Fruit fly (Drosophila melanogaster) whole organism, embryonic: ENCODE results near the gene CG10283.

ENCODE experiments used
- Awh ChIP-seq: fragments of 200-800 bp; sonication (Bioruptor generic); IDR thresholded peaks from 2 replicates; pipeline ENCODE4, ENCODE4 v1.3.6; 2022; ENCODE audit warnings: missing biosample characterization, missing genetic modification characterization
- CG11247 ChIP-seq: fragments of 200-800 bp; sonication (Bioruptor generic); IDR thresholded peaks from 2 replicates; pipeline ENCODE4 v1.3.6; 2022; ENCODE audit warnings: missing biosample characterization, missing genetic modification characterization
- CG11456 ChIP-seq: fragments of 200-800 bp; sonication (Bioruptor generic); IDR thresholded peaks from 3 replicates; pipeline ENCODE4 v1.3.6; 2022; ENCODE audit warnings: missing biosample characterization, missing genetic modification characterization
- CG12219 ChIP-seq: fragments of 200-800 bp; sonication (Bioruptor generic); optimal IDR thresholded peaks from 3 replicates; lab custom pipeline; 2018; ENCODE audit warnings: missing biosample characterization, mild to moderate bottlenecking, missing genetic modification characterization
- CG12236 ChIP-seq: fragments of 200-800 bp; sonication (Bioruptor generic); optimal IDR thresholded peaks from 2 replicates; lab custom pipeline; 2016; ENCODE audit warnings: missing biosample characterization, missing genetic modification characterization
- CG1233 ChIP-seq: fragments of 200-800 bp; sonication (Bioruptor generic); optimal IDR thresholded peaks from 4 replicates; lab custom pipeline; 2018; ENCODE audit warnings: missing biosample characterization, mild to moderate bottlenecking, missing genetic modification characterization
- CG13287 ChIP-seq: fragments of 200-800 bp; sonication (Bioruptor generic); IDR thresholded peaks from 2 replicates; pipeline ENCODE4 v1.3.6; 2022; ENCODE audit warnings: missing biosample characterization, missing genetic modification characterization; ENCODE audit not compliant: partially characterized antibody
- CG16813 ChIP-seq: fragments of 200-800 bp; sonication (Bioruptor generic); IDR thresholded peaks from 3 replicates; pipeline ENCODE4 v1.3.6; 2022; ENCODE audit warnings: missing biosample characterization, missing genetic modification characterization; ENCODE audit not compliant: partially characterized antibody
- CG17568 ChIP-seq: fragments of 200-800 bp; sonication (Bioruptor generic); optimal IDR thresholded peaks from 2 replicates; lab custom pipeline; 2018; ENCODE audit warnings: missing biosample characterization, mild to moderate bottlenecking, missing genetic modification characterization, moderate library complexity
- CG18011 ChIP-seq: fragments of 200-800 bp; sonication (Bioruptor generic); optimal IDR thresholded peaks from 2 replicates; lab custom pipeline; 2017; ENCODE audit warnings: missing biosample characterization, missing genetic modification characterization, mild to moderate bottlenecking, moderate library complexity, missing genotype
- CG1832 ChIP-seq: fragments of 200-800 bp; sonication (Bioruptor generic); optimal IDR thresholded peaks from 2 replicates; lab custom pipeline; 2017; ENCODE audit warnings: missing biosample characterization, mild to moderate bottlenecking, missing genetic modification characterization, inconsistent platforms
- CG18476 ChIP-seq: fragments of 200-800 bp; sonication (Bioruptor generic); optimal IDR thresholded peaks from 2 replicates; lab custom pipeline; 2016; ENCODE audit warnings: missing biosample characterization, mild to moderate bottlenecking, missing genetic modification characterization
- CG2678 ChIP-seq: fragments of 200-800 bp; sonication (Bioruptor generic); optimal IDR thresholded peaks from 3 replicates; lab custom pipeline; 2019; ENCODE audit warnings: missing biosample characterization, mild to moderate bottlenecking, missing genetic modification characterization, moderate library complexity
- CG2712 ChIP-seq: fragments of 200-800 bp; optimal IDR thresholded peaks from 3 replicates; lab custom pipeline; 2019; ENCODE audit warnings: missing biosample characterization, mild to moderate bottlenecking, missing genetic modification characterization, moderate library complexity
- CG2889 ChIP-seq: fragments of 200-800 bp; sonication (Bioruptor generic); IDR thresholded peaks from 3 replicates; pipeline ENCODE4 v1.3.6; 2022; ENCODE audit warnings: missing biosample characterization, missing genetic modification characterization
- CG33557 ChIP-seq: fragments of 200-800 bp; sonication (Bioruptor generic); optimal IDR thresholded peaks from 2 replicates; lab custom pipeline; 2019; ENCODE audit warnings: missing biosample characterization, mild to moderate bottlenecking, missing genetic modification characterization, moderate library complexity
- CG3407 ChIP-seq: fragments of 200-800 bp; sonication (Bioruptor generic); optimal IDR thresholded peaks from 2 replicates; lab custom pipeline; 2018; ENCODE audit warnings: missing biosample characterization, mild to moderate bottlenecking, missing genetic modification characterization
- CG3838 ChIP-seq: fragments of 200-800 bp; sonication (Bioruptor generic); optimal IDR thresholded peaks from 3 replicates; lab custom pipeline; 2016; ENCODE audit warnings: missing biosample characterization, missing genetic modification characterization
- CG4360 ChIP-seq: fragments of 200-800 bp; sonication (Bioruptor generic); IDR thresholded peaks from 2 replicates; pipeline ENCODE4 v1.3.6; 2022; ENCODE audit warnings: missing biosample characterization, missing genetic modification characterization
- CG4404 ChIP-seq: fragments of 200-800 bp; sonication (Bioruptor generic); IDR thresholded peaks from 2 replicates; pipeline ENCODE4 v1.3.6; 2022; ENCODE audit warnings: missing biosample characterization, missing genetic modification characterization
- CG4820 ChIP-seq: fragments of 200-800 bp; sonication (Bioruptor generic); optimal IDR thresholded peaks from 3 replicates; lab custom pipeline; 2016; ENCODE audit warnings: missing biosample characterization, missing genetic modification characterization
- CG6272 ChIP-seq: fragments of 200-800 bp; sonication (Bioruptor generic); IDR thresholded peaks from 2 replicates; pipeline ENCODE4 v1.3.6; 2022; ENCODE audit warnings: missing biosample characterization, missing genetic modification characterization
- CG7839 ChIP-seq: fragments of 200-800 bp; sonication (Bioruptor generic); optimal IDR thresholded peaks from 3 replicates; lab custom pipeline; 2018; ENCODE audit warnings: missing biosample characterization, mild to moderate bottlenecking, missing genetic modification characterization, moderate library complexity
- CG8281 ChIP-seq: fragments of 200-800 bp; sonication (Bioruptor generic); optimal IDR thresholded peaks from 2 replicates; lab custom pipeline; 2018; ENCODE audit warnings: missing biosample characterization, mild to moderate bottlenecking, missing genetic modification characterization, moderate library complexity
- CG9727 ChIP-seq: fragments of 200-800 bp; sonication (Bioruptor generic); optimal IDR thresholded peaks from 3 replicates; lab custom pipeline; 2017; ENCODE audit warnings: missing biosample characterization, mild to moderate bottlenecking, missing genetic modification characterization
- Chrac-16 ChIP-seq: fragments of 200-800 bp; sonication (Bioruptor generic); optimal IDR thresholded peaks from 3 replicates; lab custom pipeline; 2016; ENCODE audit warnings: missing biosample characterization, missing genetic modification characterization
- Dek ChIP-seq: fragments of 200-800 bp; sonication (Bioruptor generic); optimal IDR thresholded peaks from 3 replicates; lab custom pipeline; 2019; ENCODE audit warnings: missing biosample characterization, mild to moderate bottlenecking, missing genetic modification characterization, moderate library complexity
- Dfd ChIP-seq, 2 experiments: fragments of >200 bp; optimal IDR thresholded peaks; 2 replicates each; lab custom pipeline; 2017; ENCODE audit warnings: missing biosample characterization in 2 of 2, missing genetic modification characterization in 2 of 2
- E2f2 ChIP-seq: fragments of 200-800 bp; sonication (Bioruptor generic); IDR thresholded peaks from 2 replicates; pipeline ENCODE4 v1.3.6; 2022; ENCODE audit warnings: missing biosample characterization, missing genetic modification characterization
- Hmr ChIP-seq: fragments of 200-800 bp; sonication (Bioruptor generic); optimal IDR thresholded peaks from 3 replicates; lab custom pipeline; 2017; ENCODE audit warnings: mild to moderate bottlenecking, missing biosample characterization, missing genetic modification reagents, missing genetic modification characterization
- Mes4 ChIP-seq: fragments of 200-800 bp; sonication (Bioruptor generic); optimal IDR thresholded peaks from 2 replicates; lab custom pipeline; 2016; ENCODE audit warnings: missing biosample characterization, missing genetic modification characterization
- Mrtf ChIP-seq: fragments of 200-800 bp; sonication (Bioruptor generic); IDR thresholded peaks from 3 replicates; pipeline ENCODE4 v1.3.6; 2022; ENCODE audit warnings: missing biosample characterization, missing genetic modification characterization
- Ptx1 ChIP-seq: fragments of 200-800 bp; sonication (Bioruptor generic); IDR thresholded peaks from 2 replicates; pipeline ENCODE4 v1.3.6; 2022; ENCODE audit warnings: missing biosample characterization, missing genetic modification characterization
- Tbp ChIP-seq: fragments of >200 bp; optimal IDR thresholded peaks from 2 replicates; lab custom pipeline; 2018; ENCODE audit warnings: missing biosample characterization, missing genetic modification characterization
- Xbp1 ChIP-seq: fragments of 200-800 bp; sonication (Bioruptor generic); optimal IDR thresholded peaks from 3 replicates; lab custom pipeline; 2016; ENCODE audit warnings: missing biosample characterization, mild to moderate bottlenecking, missing genetic modification characterization
- aop ChIP-seq: fragments of 200-800 bp; sonication (Bioruptor generic); IDR thresholded peaks from 2 replicates; pipeline ENCODE4 v1.3.6; 2022; ENCODE audit warnings: missing biosample characterization, missing genetic modification characterization
- ase ChIP-seq: fragments of 200-800 bp; sonication (Bioruptor generic); IDR thresholded peaks from 3 replicates; pipeline ENCODE4 v1.3.6; 2022; ENCODE audit warnings: missing biosample characterization, missing genetic modification characterization
- chif ChIP-seq, 2 experiments: fragments of 200-800 bp; sonication (Bioruptor generic); optimal IDR thresholded peaks; 3 replicates each; lab custom pipeline; 2016; ENCODE audit warnings: missing biosample characterization in 2 of 2, missing genetic modification characterization in 2 of 2
- chm ChIP-seq: fragments of 200-800 bp; sonication (Bioruptor generic); IDR thresholded peaks from 2 replicates; pipeline ENCODE4 v1.3.6; 2022; ENCODE audit warnings: missing biosample characterization, missing genetic modification characterization
- crc ChIP-seq: fragments of 200-800 bp; sonication (Bioruptor generic); optimal IDR thresholded peaks from 2 replicates; lab custom pipeline; 2016; ENCODE audit warnings: missing biosample characterization, missing genetic modification characterization
- dimm ChIP-seq: fragments of 200-800 bp; sonication (Bioruptor generic); IDR thresholded peaks from 2 replicates; pipeline ENCODE4 v1.3.6; 2022; ENCODE audit warnings: missing biosample characterization, missing genetic modification characterization
- ewg ChIP-seq: fragments of 200-800 bp; sonication (Bioruptor generic); optimal IDR thresholded peaks from 3 replicates; lab custom pipeline; 2017; ENCODE audit warnings: mild to moderate bottlenecking, missing biosample characterization, missing genetic modification reagents, missing genetic modification characterization
- fd96Cb ChIP-seq: fragments of 200-800 bp; sonication (Bioruptor generic); optimal IDR thresholded peaks from 2 replicates; lab custom pipeline; 2018; ENCODE audit warnings: missing biosample characterization, mild to moderate bottlenecking, missing genetic modification characterization, moderate library complexity
- hkb ChIP-seq, 2 experiments: fragments of 200-800 bp in 1 of 2; fragments of >200 bp in 1 of 2; sonication (Bioruptor generic) in 1 of 2; IDR thresholded peaks in 1 of 2; optimal IDR thresholded peaks in 1 of 2; 2 replicates each; pipeline versions ENCODE4 v1.3.6 to Lab custom; 2017 to 2022; ENCODE audit warnings: missing biosample characterization in 1 of 2, missing genetic modification characterization in 1 of 2
- kay ChIP-seq: fragments of 200-800 bp; sonication (Bioruptor generic); optimal IDR thresholded peaks from 2 replicates; lab custom pipeline; 2016; ENCODE audit warnings: missing biosample characterization, missing genetic modification characterization
- knrl ChIP-seq: fragments of 200-800 bp; sonication (Bioruptor generic); IDR thresholded peaks from 3 replicates; pipeline ENCODE4 v1.3.6; 2022; ENCODE audit warnings: missing biosample characterization, missing genetic modification characterization; ENCODE audit not compliant: partially characterized antibody
- sim ChIP-seq: fragments of 200-800 bp; sonication (Bioruptor generic); IDR thresholded peaks from 2 replicates; pipeline ENCODE4 v1.3.6; 2022; ENCODE audit warnings: missing biosample characterization, missing genetic modification characterization
- slou ChIP-seq: fragments of 200-800 bp; sonication (Bioruptor generic); optimal IDR thresholded peaks from 3 replicates; lab custom pipeline; 2016; ENCODE audit warnings: missing biosample characterization, missing genetic modification characterization
- sna ChIP-seq: fragments of 200-800 bp; sonication (Bioruptor generic); IDR thresholded peaks from 2 replicates; pipeline ENCODE4 v1.3.6; 2022; ENCODE audit warnings: missing biosample characterization, missing genetic modification characterization; ENCODE audit not compliant: partially characterized antibody
- stc ChIP-seq: fragments of 200-800 bp; sonication (Bioruptor generic); IDR thresholded peaks from 2 replicates; pipeline ENCODE4 v1.3.6; 2022; ENCODE audit warnings: missing biosample characterization, missing genetic modification characterization
- vnd ChIP-seq: fragments of 200-800 bp; sonication (Bioruptor generic); IDR thresholded peaks from 3 replicates; pipeline ENCODE4 v1.3.6; 2022; ENCODE audit warnings: missing biosample characterization, missing genetic modification characterization; ENCODE audit not compliant: partially characterized antibody

CG10283 gene

DNA sequence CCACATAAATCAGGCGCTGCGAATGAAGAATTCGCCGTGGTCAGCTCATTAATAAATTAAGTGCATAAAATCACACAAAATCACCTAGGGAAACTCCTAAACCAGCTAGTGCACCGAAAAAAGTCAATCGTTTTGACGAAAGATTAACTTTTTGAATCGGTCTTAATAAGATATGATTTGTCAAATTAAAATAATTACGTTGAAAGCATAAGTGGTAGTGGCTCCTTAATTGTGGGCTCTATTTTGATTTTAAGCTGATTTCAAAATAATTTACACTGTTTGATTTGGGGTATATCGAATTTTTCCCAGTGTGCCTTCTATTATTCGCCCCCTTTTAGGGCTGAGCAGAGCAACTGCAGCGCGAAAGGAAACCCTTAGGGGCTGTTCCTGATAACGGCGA is 21.2 kb upstream of the CG10283 start (continued):
- TF ChIP-seq CG8281 (tag; lab: Kevin White, UChicago) (no peak), stc (GFP tag; lab: Robert Waterston, UW) (no peak), CG3838 (no peak), Dfd (GFP tag; optimal IDR thresholded peaks at IDR 0.05; lab: Kevin White, UChicago) (no peak), ase (GFP tag; lab: Robert Waterston, UW) (no peak), CG13287 (GFP tag; lab: Robert Waterston, UW) (no peak), knrl (GFP tag; lab: Robert Waterston, UW) (no peak), CG11456 (GFP tag; lab: Robert Waterston, UW) (no peak), Tbp (no peak), Awh (no peak), sna (no peak), CG1233 (GFP tag; lab: Kevin White, UChicago) (no peak), hkb (optimal IDR thresholded peaks at IDR 0.05; lab: Kevin White, UChicago) (no peak), hkb (GFP tag; IDR thresholded peaks at IDR 0.05; lab: Robert Waterston, UW) (peak; percentile 60), aop (GFP tag; lab: Robert Waterston, UW) (no peak), sim (GFP tag; lab: Robert Waterston, UW) (peak; percentile 64; the same call in 1 of the 2 replicates), dimm (no peak), kay (GFP tag; lab: Kevin White, UChicago) (no peak), CG4820 (peak; percentile 21), CG17568 (no peak), chm (GFP tag; lab: Robert Waterston, UW) (peak; percentile 47; the same call in 1 of the 2 replicates), CG9727 (peak; percentile 36), CG4404 (peak; percentile 39; the same call in 1 of the 2 replicates), Mes4 (GFP tag; lab: Kevin White, UChicago) (peak; percentile 32), CG6272 (no peak), ewg (GFP tag; lab: Kevin White, UChicago) (no peak), Chrac-16 (GFP tag; lab: Kevin White, UChicago) (peak; percentile 44), CG2889 (GFP tag; lab: Robert Waterston, UW) (no peak), CG7839 (tag; lab: Kevin White, UChicago) (peak; percentile 42), CG2678 (tag; lab: Kevin White, UChicago) (peak; percentile 10), chif (GFP tag; optimal IDR thresholded peaks at IDR 0.05; lab: Kevin White, UChicago) (peak; percentile 51 to 60), Ptx1 (0 out of 2 replicates have a peak, but pooled peaks have one; percentile 6), CG3407 (GFP tag; lab: Kevin White, UChicago) (no peak), crc (GFP tag; lab: Kevin White, UChicago) (no peak), Dek (no peak), CG16813 (GFP tag; lab: Robert Waterston, UW) (no peak), CG1832 (GFP tag; lab: Kevin White, UChicago) (no peak), E2f2 (GFP tag; lab: Robert Waterston, UW) (no peak), vnd (no peak), slou (GFP tag; lab: Kevin White, UChicago) (no peak), CG2712 (tag; lab: Kevin White, UChicago) (peak; percentile 77), Hmr (GFP tag; lab: Kevin White, UChicago) (no peak), fd96Cb (peak; percentile 35), CG33557 (GFP tag; lab: Kevin White, UChicago) (peak; percentile 12), CG18476 (GFP tag; lab: Kevin White, UChicago) (no peak), CG12236 (GFP tag; lab: Kevin White, UChicago) (no peak), Xbp1 (GFP tag; lab: Kevin White, UChicago) (peak; percentile 29), CG18011 (GFP tag; lab: Kevin White, UChicago) (no peak), CG4360 (no peak), Mrtf (no peak), CG11247 (GFP tag; lab: Robert Waterston, UW) (no peak), CG12219 (GFP tag; lab: Kevin White, UChicago) (peak; percentile 5)
